Worm (Caenorhabditis elegans): ENCODE data around the gene glb-19.

ce11 chrIV:10685758-10686157 lies 31.8 kb upstream of the glb-19 start, which contains the start of the genes K08C7.6 and R102.1:
- TF ChIP-seq sptf-1 (tag; optimal IDR thresholded peaks at IDR 0.05) (no peak), elt-3 (tag; optimal IDR thresholded peaks at IDR 0.05) (no peak), lin-13 (tag; optimal IDR thresholded peaks at IDR 0.05) (no peak), ztf-11 (tag; optimal IDR thresholded peaks at IDR 0.05) (no peak), nhr-12 (tag; optimal IDR thresholded peaks at IDR 0.05) (no peak), ces-1 (GFP tag; optimal IDR thresholded peaks at IDR 0.05) (no peak), nhr-76 (tag; optimal IDR thresholded peaks at IDR 0.05) (no peak), unc-39 (tag; optimal IDR thresholded peaks at IDR 0.05) (no peak), lin-32 (GFP tag; optimal IDR thresholded peaks at IDR 0.05) (no peak), snpc-4 (tag; optimal IDR thresholded peaks at IDR 0.05) (no peak), nhr-237 (tag; optimal IDR thresholded peaks at IDR 0.05) (no peak), nhr-28 (tag; optimal IDR thresholded peaks at IDR 0.05) (no peak)
